Worm (Caenorhabditis elegans) whole organism, late embryonic: ENCODE results near the gene srxa-11.

Experiments
- C38D4.7 ChIP-seq: fragments of 200-800 bp; sonication (Bioruptor generic); optimal IDR thresholded peaks from 2 replicates; lab custom pipeline; 2018; ENCODE audit warnings: mild to moderate bottlenecking, missing genetic modification characterization, moderate library complexity, missing compliant biosample characterization
- F13H6.1 ChIP-seq: sonication (generic microtip); optimal IDR thresholded peaks from 2 replicates; lab custom pipeline; 2016; ENCODE audit warnings: missing genetic modification characterization, missing compliant biosample characterization
- K02D7.2 ChIP-seq: sonication (generic microtip); optimal IDR thresholded peaks from 2 replicates; lab custom pipeline; 2017; ENCODE audit warnings: mild to moderate bottlenecking, missing genetic modification characterization, missing compliant biosample characterization
- ahr-1 ChIP-seq: sonication (generic microtip); optimal IDR thresholded peaks from 2 replicates; lab custom pipeline; 2016; ENCODE audit warnings: missing genetic modification characterization, missing compliant biosample characterization
- ama-1 ChIP-seq: fragments of 150-350 bp; optimal IDR thresholded peaks from 2 replicates; lab custom pipeline; 2014
- ceh-14 ChIP-seq: sonication (generic microtip); optimal IDR thresholded peaks from 2 replicates; lab custom pipeline; 2016; ENCODE audit warnings: missing genotype, missing genetic modification characterization, missing compliant biosample characterization
- ceh-30 ChIP-seq: fragments of 150-350 bp; optimal IDR thresholded peaks from 2 replicates; lab custom pipeline; 2014; ENCODE audit warnings: missing biosample characterization, missing genetic modification characterization
- ceh-34 ChIP-seq: sonication (generic microtip); optimal IDR thresholded peaks from 2 replicates; lab custom pipeline; 2016; ENCODE audit warnings: mild to moderate bottlenecking, missing genetic modification characterization, missing compliant biosample characterization
- ceh-45 ChIP-seq: fragments of 200-800 bp; sonication (Bioruptor generic); IDR thresholded peaks from 2 replicates; pipeline ENCODE4 v1.3.6; 2022; ENCODE audit warnings: missing genetic modification reagents, missing genetic modification characterization, missing compliant biosample characterization
- ceh-48 ChIP-seq: sonication (generic microtip); optimal IDR thresholded peaks from 2 replicates; lab custom pipeline; 2016; ENCODE audit warnings: missing genetic modification characterization, inconsistent platforms, missing compliant biosample characterization
- ceh-6 ChIP-seq: fragments of 200-800 bp; sonication (Bioruptor generic); optimal IDR thresholded peaks from 2 replicates; lab custom pipeline; 2018; ENCODE audit warnings: mild to moderate bottlenecking, missing genetic modification characterization, missing compliant biosample characterization
- dve-1 ChIP-seq: sonication (generic microtip); optimal IDR thresholded peaks from 2 replicates; lab custom pipeline; 2017; ENCODE audit warnings: antibody characterized with exemption, mild to moderate bottlenecking, missing genetic modification characterization, missing compliant biosample characterization
- elt-2 ChIP-seq: sonication (generic microtip); optimal IDR thresholded peaks from 2 replicates; lab custom pipeline; 2016; ENCODE audit warnings: missing genetic modification reagents, missing genetic modification characterization, missing compliant biosample characterization
- ets-4 ChIP-seq: sonication (generic microtip); optimal IDR thresholded peaks from 2 replicates; lab custom pipeline; 2016; ENCODE audit warnings: missing genetic modification characterization, missing compliant biosample characterization
- eyg-1 ChIP-seq: sonication (generic microtip); optimal IDR thresholded peaks from 2 replicates; lab custom pipeline; 2016; ENCODE audit warnings: missing genotype, missing genetic modification characterization, missing compliant biosample characterization
- fkh-10 ChIP-seq: fragments of 150-350 bp; optimal IDR thresholded peaks from 2 replicates; lab custom pipeline; 2014; ENCODE audit warnings: missing biosample characterization, missing genetic modification reagents, missing genetic modification characterization
- fkh-6 ChIP-seq: sonication (generic microtip); optimal IDR thresholded peaks from 2 replicates; lab custom pipeline; 2016; ENCODE audit warnings: missing genetic modification characterization, missing compliant biosample characterization
- hlh-15 ChIP-seq: sonication (generic microtip); optimal IDR thresholded peaks from 2 replicates; lab custom pipeline; 2016; ENCODE audit warnings: missing genetic modification characterization, missing compliant biosample characterization
- hlh-8 ChIP-seq: sonication (generic microtip); optimal IDR thresholded peaks from 2 replicates; lab custom pipeline; 2016; ENCODE audit warnings: missing genotype, missing genetic modification characterization, missing compliant biosample characterization
- lim-6 ChIP-seq: sonication (generic microtip); optimal IDR thresholded peaks from 2 replicates; lab custom pipeline; 2016; ENCODE audit warnings: missing genetic modification characterization, missing compliant biosample characterization
- madf-2 ChIP-seq: sonication (generic microtip); optimal IDR thresholded peaks from 2 replicates; lab custom pipeline; 2017; ENCODE audit warnings: missing genetic modification characterization, missing compliant biosample characterization
- nfya-1 ChIP-seq: sonication (generic microtip); optimal IDR thresholded peaks from 2 replicates; lab custom pipeline; 2017; ENCODE audit warnings: missing genetic modification characterization, mild to moderate bottlenecking, missing compliant biosample characterization, antibody characterized with exemption, moderate library complexity
- nhr-232 ChIP-seq: sonication (generic microtip); optimal IDR thresholded peaks from 2 replicates; lab custom pipeline; 2016; ENCODE audit warnings: missing genetic modification characterization, missing compliant biosample characterization
- npax-4 ChIP-seq: sonication (generic microtip); optimal IDR thresholded peaks from 2 replicates; lab custom pipeline; 2016; ENCODE audit warnings: missing genetic modification characterization, missing compliant biosample characterization
- odd-2 ChIP-seq: sonication (generic microtip); optimal IDR thresholded peaks from 2 replicates; lab custom pipeline; 2017; ENCODE audit warnings: antibody characterized with exemption, mild to moderate bottlenecking, missing genetic modification characterization, missing compliant biosample characterization
- pag-3 ChIP-seq: sonication (generic microtip); optimal IDR thresholded peaks from 2 replicates; lab custom pipeline; 2016; ENCODE audit warnings: missing compliant biosample characterization, missing genetic modification characterization, borderline replicate concordance
- pha-2 ChIP-seq: sonication (generic microtip); optimal IDR thresholded peaks from 2 replicates; lab custom pipeline; 2017; ENCODE audit warnings: mild to moderate bottlenecking, missing genetic modification characterization, missing compliant biosample characterization
- pqm-1 ChIP-seq: sonication (generic microtip); optimal IDR thresholded peaks from 2 replicates; lab custom pipeline; 2016; ENCODE audit warnings: missing genetic modification characterization, missing compliant biosample characterization
- sox-2 ChIP-seq: fragments of 200-800 bp; sonication (Bioruptor generic); IDR thresholded peaks from 2 replicates; pipeline ENCODE4 v1.3.6; 2022; ENCODE audit warnings: missing genetic modification reagents, missing genetic modification characterization, missing compliant biosample characterization
- sox-4 ChIP-seq: sonication (generic microtip); optimal IDR thresholded peaks from 2 replicates; lab custom pipeline; 2017; ENCODE audit warnings: mild to moderate bottlenecking, missing genetic modification characterization, inconsistent platforms, missing compliant biosample characterization
- syd-9 ChIP-seq: sonication (generic microtip); optimal IDR thresholded peaks from 2 replicates; lab custom pipeline; 2016; ENCODE audit warnings: mild to moderate bottlenecking, missing genetic modification characterization, moderate library complexity, missing compliant biosample characterization
- tbx-2 ChIP-seq: sonication (generic microtip); optimal IDR thresholded peaks from 2 replicates; lab custom pipeline; 2016; ENCODE audit warnings: missing genetic modification characterization, missing compliant biosample characterization
- unc-55 ChIP-seq: sonication (generic microtip); optimal IDR thresholded peaks from 2 replicates; lab custom pipeline; 2017; ENCODE audit warnings: missing biosample characterization, missing genetic modification reagents, missing genetic modification characterization
- unc-86 ChIP-seq: sonication (generic microtip); optimal IDR thresholded peaks from 2 replicates; lab custom pipeline; 2016; ENCODE audit warnings: missing genetic modification characterization, missing compliant biosample characterization

The srxa-11 gene

DNA sequence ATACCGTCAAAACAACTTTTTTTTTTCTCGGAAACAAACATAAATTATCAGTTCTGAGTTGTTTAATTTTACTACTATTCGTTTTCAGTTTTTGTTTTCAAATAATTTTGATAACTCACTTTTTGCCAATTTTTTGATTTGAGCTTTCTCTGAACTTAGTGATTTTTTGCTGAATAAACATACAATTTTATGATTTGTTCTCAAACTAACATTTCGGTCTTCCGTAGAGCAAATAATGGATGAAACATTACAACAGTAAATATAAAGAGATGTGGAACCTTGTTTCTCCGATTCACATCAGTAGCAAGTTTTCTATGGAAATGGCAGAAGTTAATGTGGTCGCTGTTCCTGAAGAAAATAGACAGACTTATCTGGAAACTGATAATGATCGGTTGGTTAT, 25.8 kb downstream of the srxa-11 start, which contains the start of gene R10D12.7:
TSS of gene R10D12.7 (plus strand) at position 301 of the 400 bp plus-strand sequence.
- TF ChIP-seq ceh-30 (tag; lab: Kevin White, UChicago), result no peak
- TF ChIP-seq fkh-10 (GFP tag; lab: Kevin White, UChicago), result no peak
- TF ChIP-seq hlh-8 (tag; lab: Kevin White, UChicago), result no peak
- TF ChIP-seq madf-2 (tag; lab: Kevin White, UChicago), result no peak
- TF ChIP-seq lim-6 (tag; lab: Kevin White, UChicago), result no peak
- TF ChIP-seq ceh-14 (tag; lab: Kevin White, UChicago), result no peak
- TF ChIP-seq pha-2 (tag; lab: Kevin White, UChicago), result no peak
- TF ChIP-seq tbx-2, result no peak
- TF ChIP-seq unc-86, result no peak
- no peak for TF ChIP-seq syd-9 (tag; lab: Kevin White, UChicago)
- TF ChIP-seq F13H6.1 (tag; lab: Kevin White, UChicago), result no peak
- no peak for TF ChIP-seq eyg-1
- no peak for TF ChIP-seq elt-2 (tag; lab: Kevin White, UChicago)
- no peak for TF ChIP-seq ama-1 (lab: Kevin White, UChicago)
- no peak for TF ChIP-seq sox-4 (tag; lab: Kevin White, UChicago)

DNA sequence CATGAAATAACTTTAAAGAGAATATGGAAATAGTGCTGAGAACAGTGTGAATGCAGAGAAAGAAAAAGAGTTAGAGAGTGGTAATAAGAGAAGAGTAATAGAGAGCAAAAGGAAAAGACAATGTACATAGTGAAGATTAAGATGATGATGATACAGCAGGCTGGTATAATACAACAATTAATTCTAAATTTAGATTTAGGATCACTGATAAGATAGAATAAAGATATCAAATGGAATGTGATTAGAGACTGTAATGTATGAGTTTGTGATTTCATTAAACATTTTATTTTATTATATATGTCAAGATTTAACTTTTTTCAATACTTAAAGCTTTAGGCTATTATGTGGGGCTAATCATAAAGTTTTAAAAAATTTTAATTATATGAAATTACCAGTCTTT, 29.2 kb downstream of the srxa-11 start, which contains the start of gene R10D12.8:
TSS of gene R10D12.8 (minus strand) at position 101 of the 400 bp plus-strand sequence.
- TF ChIP-seq sox-2 (GFP tag; lab: Robert Waterston, UW) (no peak), C38D4.7 (GFP tag; lab: Kevin White, UChicago) (no peak), pag-3 (tag; lab: Kevin White, UChicago) (no peak)

DNA sequence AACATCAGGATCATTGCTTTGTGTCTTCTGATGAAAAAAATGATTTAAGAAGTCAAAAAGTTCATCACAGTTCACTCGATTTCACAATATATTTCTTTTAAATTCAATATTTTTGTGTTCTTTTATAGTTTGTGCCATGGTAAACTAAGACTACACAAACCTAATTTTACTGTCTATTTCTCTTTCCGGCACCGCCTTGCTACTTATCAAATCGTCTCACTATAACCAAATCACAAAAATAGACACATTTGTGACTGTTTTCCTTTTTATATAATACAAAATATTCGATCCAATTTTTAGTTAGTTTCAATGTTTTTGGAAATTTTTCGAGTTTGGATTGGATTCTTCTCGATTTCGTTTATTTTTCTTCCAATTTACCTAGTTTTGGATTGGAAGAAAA, 30.1 kb downstream of the srxa-11 start, which contains the start of gene swt-6:
TSS of gene swt-6 (plus strand) at position 301 of the 400 bp plus-strand sequence.
- TF ChIP-seq dve-1 (tag; lab: Kevin White, UChicago) (no peak), ceh-45 (GFP tag; lab: Robert Waterston, UW) (no peak), ahr-1 (tag; lab: Kevin White, UChicago) (no peak)

DNA sequence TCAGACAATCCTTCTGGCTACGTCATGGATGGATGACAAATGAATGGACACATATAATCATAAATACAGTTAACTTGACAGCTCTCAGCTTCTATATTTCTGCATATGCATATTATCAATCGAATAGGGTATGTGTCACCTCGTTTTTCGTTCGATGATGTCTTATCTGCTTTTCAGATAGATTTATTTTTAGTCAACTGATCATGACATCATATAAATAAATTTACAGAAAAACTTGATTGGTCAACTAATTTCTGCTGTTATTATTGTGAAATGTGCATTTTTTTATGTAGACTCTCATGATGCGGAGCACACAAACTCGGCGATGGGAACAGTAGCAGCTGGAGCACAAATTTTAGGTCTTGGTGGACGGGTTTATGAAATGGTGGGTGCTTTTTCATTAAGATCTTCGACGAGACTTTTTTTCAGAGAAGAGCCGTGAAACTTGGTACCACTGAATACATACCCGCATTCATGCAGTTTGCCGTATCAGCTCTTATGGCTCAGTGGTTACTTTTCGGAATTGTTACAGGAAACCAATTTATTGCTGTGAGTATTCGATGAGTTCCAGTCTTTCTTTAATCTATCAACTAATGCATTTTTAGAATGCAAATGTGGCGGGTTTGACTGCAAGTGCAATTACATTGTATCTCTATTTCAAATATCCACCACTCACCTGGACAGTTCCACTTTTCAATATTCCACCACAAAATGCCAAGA, 31.6 kb downstream of the srxa-11 start:
- TF ChIP-seq ceh-48 (tag; lab: Kevin White, UChicago) (no peak), odd-2 (tag; lab: Kevin White, UChicago) (no peak), tbx-2 (no peak), npax-4 (tag; lab: Kevin White, UChicago) (no peak), K02D7.2 (tag; lab: Kevin White, UChicago) (no peak), nhr-232 (tag; lab: Kevin White, UChicago) (no peak), ceh-6 (no peak), pqm-1 (no peak), hlh-8 (tag; lab: Kevin White, UChicago) (no peak), fkh-6 (no peak), nfya-1 (tag; lab: Kevin White, UChicago) (no peak), sox-4 (tag; lab: Kevin White, UChicago) (no peak), unc-55 (no peak), ceh-45 (GFP tag; lab: Robert Waterston, UW) (no peak), hlh-15 (tag; lab: Kevin White, UChicago) (no peak), ets-4 (no peak)

DNA sequence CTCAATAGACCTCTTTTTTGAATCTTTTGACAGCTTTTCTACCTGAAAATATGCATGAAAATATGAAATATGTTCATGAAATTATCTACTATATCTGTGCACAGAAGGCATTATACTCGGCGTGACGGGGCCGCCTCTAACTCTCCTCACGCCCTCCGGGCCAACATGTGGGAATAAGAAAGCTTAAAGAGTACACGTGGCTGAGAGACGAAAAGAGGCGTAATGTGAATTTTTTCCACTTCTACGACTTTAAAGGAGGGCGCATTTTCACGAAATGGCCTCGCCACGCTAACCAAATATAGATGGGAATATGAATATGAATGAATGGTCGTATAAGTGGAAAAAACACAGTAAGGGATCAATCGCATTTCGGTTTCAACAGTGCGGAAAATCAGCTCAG, 33.7 kb downstream of the srxa-11 start:
- TF ChIP-seq ceh-34 (tag; lab: Kevin White, UChicago) (no peak), hlh-8 (tag; lab: Kevin White, UChicago) (no peak), madf-2 (tag; lab: Kevin White, UChicago) (no peak)
